Worm (Caenorhabditis elegans): Measurements from ENCODE around the gene tald-1.

- no peak for TF ChIP-seq pqm-1 (tag; optimal IDR thresholded peaks at IDR 0.05)
- TF ChIP-seq jun-1 (tag; optimal IDR thresholded peaks at IDR 0.05), result no peak
- no peak for TF ChIP-seq alr-1 (tag; optimal IDR thresholded peaks at IDR 0.05; ENCODE audit: borderline replicate concordance)
- TF ChIP-seq nhr-11 (tag; optimal IDR thresholded peaks at IDR 0.05), result no peak
- no peak for TF ChIP-seq elt-2 (tag; optimal IDR thresholded peaks at IDR 0.05)
- TF ChIP-seq aha-1 (tag; optimal IDR thresholded peaks at IDR 0.05), result no peak
- no peak for TF ChIP-seq ama-1 (optimal IDR thresholded peaks at IDR 0.05)
- no peak for TF ChIP-seq ceh-63 (GFP tag; optimal IDR thresholded peaks at IDR 0.05)
- no peak for TF ChIP-seq zag-1 (tag; optimal IDR thresholded peaks at IDR 0.05)
Observed at ce11 chrIV:4413114-4413513, 26.7 kb downstream of the tald-1 start.

All from whole organism, L1 larva.